Fruit fly (Drosophila melanogaster) whole organism, wandering third instar larva: ENCODE results near the gene Spt7.

Experiments
- CrebA ChIP-seq: fragments of 200-800 bp; sonication (Bioruptor generic); optimal IDR thresholded peaks from 2 replicates; lab custom pipeline; 2016; ENCODE audit warnings: missing biosample characterization, mild to moderate bottlenecking, missing genetic modification characterization, borderline replicate concordance
- br ChIP-seq: fragments of 200-800 bp; sonication (Bioruptor generic); optimal IDR thresholded peaks from 2 replicates; lab custom pipeline; 2016; ENCODE audit warnings: missing biosample characterization, missing genetic modification characterization
- pan ChIP-seq: fragments of >200 bp; optimal IDR thresholded peaks from 2 replicates; lab custom pipeline; 2017
- sage ChIP-seq: fragments of 200-800 bp; sonication (Bioruptor generic); optimal IDR thresholded peaks from 2 replicates; lab custom pipeline; 2016; ENCODE audit warnings: missing biosample characterization, mild to moderate bottlenecking, missing genetic modification characterization

- TF ChIP-seq pan (lab: Kevin White, UChicago) (no peak), br (no peak), CrebA (no peak), sage (GFP tag; lab: Kevin White, UChicago) (no peak)
Observed at dm6 chrX:17806335-17806734, 43.9 kb upstream of the Spt7 start.
